Fruit fly (Drosophila melanogaster): ENCODE measurements around the gene Cyp313a3.

DNA sequence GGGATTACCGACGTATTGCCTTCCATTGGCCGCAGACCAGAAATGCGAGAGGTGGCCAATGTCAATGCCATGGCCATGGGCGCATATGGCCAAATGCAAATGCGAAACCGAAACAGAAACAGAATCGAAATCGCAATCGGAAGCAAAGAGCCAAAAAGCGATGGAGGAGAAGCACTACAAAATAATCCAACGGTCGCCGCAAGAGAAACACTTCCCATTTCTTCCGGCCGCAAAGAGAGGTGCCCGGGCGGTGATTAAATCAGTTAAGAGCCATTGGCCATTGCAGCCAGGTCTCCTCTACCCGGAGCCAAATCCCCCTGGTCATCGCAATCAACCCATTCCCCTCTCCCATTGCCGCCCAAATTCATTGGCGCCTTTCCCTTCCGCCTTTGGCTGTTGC, 24.9 kb downstream of the Cyp313a3 start, which contains the start of gene CG14742:
- TF ChIP-seq CTCF (optimal IDR thresholded peaks at IDR 0.05): no peak
- no peak for TF ChIP-seq CG8478 (optimal IDR thresholded peaks at IDR 0.05)
